Worm (Caenorhabditis elegans) whole organism, L4 larva: Measurements from ENCODE around the gene clec-71.

ENCODE experiments used
- arid-1 ChIP-seq: fragments of 200-800 bp; sonication (Bioruptor generic); conservative IDR thresholded peaks from 2 replicates; pipeline ENCODE4 v1.3.6; 2022; ENCODE audit warnings: missing genetic modification reagents, missing genetic modification characterization, missing compliant biosample characterization
- zfp-3 ChIP-seq: fragments of 200-800 bp; sonication (Bioruptor generic); conservative IDR thresholded peaks from 2 replicates; pipeline ENCODE4 v1.3.6; 2022; ENCODE audit warnings: missing genetic modification reagents, missing genetic modification characterization, missing compliant biosample characterization

DNA sequence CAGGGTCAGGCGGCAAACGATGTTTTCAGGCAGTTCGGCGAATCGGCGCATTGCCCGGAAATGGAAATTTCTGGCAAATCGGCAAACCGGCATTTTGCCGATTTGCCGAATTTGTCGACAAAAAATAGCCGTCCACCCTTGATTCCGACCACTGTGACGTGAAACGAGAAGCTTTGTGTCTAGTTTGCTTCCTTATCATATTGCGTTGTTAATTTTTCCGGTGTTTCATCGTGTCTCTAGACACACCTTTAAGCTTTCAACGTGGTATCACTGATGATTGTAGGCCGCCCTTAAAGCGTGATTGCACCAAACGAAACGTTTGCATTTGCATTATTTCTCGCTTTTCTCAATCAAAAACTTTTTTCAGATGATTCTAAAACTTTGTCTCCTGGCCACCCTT lies at the start of gene clec-71:
- TF ChIP-seq zfp-3 (GFP tag; lab: Robert Waterston, UW) (no peak), arid-1 (GFP tag; lab: Robert Waterston, UW) (no peak)
